Worm (Caenorhabditis elegans) whole organism, L3 larva: ENCODE results near the gene warf-1.

Experiments used
- ZK546.5 ChIP-seq: sonication (generic microtip); optimal IDR thresholded peaks from 2 replicates; lab custom pipeline; 2017; ENCODE audit warnings: missing biosample characterization, missing genetic modification characterization
- aly-2 ChIP-seq: fragments of 150-350 bp; optimal IDR thresholded peaks from 2 replicates; lab custom pipeline; 2014; ENCODE audit warnings: missing biosample characterization, missing genetic modification characterization
- ama-1 ChIP-seq: fragments of 150-350 bp; optimal IDR thresholded peaks from 2 replicates; lab custom pipeline; 2018
- ceh-16 ChIP-seq: sonication (generic microtip); optimal IDR thresholded peaks from 2 replicates; lab custom pipeline; 2017; ENCODE audit warnings: missing biosample characterization, missing genetic modification characterization
- ceh-28 ChIP-seq: fragments of 150-350 bp; optimal IDR thresholded peaks from 2 replicates; lab custom pipeline; 2014; ENCODE audit warnings: missing biosample characterization, missing genetic modification reagents, missing genetic modification characterization
- ceh-82 ChIP-seq: fragments of 150-350 bp; optimal IDR thresholded peaks from 2 replicates; lab custom pipeline; 2014; ENCODE audit warnings: missing biosample characterization, missing genetic modification characterization
- ceh-9 ChIP-seq: sonication (generic microtip); optimal IDR thresholded peaks from 2 replicates; lab custom pipeline; 2018; ENCODE audit warnings: missing biosample characterization, missing genetic modification characterization
- daf-12 ChIP-seq: fragments of 150-350 bp; optimal IDR thresholded peaks from 2 replicates; lab custom pipeline; 2014; ENCODE audit warnings: missing biosample characterization, missing genetic modification reagents, missing genetic modification characterization
- egl-27 ChIP-seq: sonication (generic microtip); optimal IDR thresholded peaks from 4 replicates; lab custom pipeline; 2017; ENCODE audit warnings: missing biosample characterization, missing genetic modification reagents, missing genetic modification characterization
- egl-5 ChIP-seq: fragments of 150-350 bp; optimal IDR thresholded peaks from 2 replicates; lab custom pipeline; 2017; ENCODE audit warnings: missing biosample characterization, missing genetic modification reagents, missing genetic modification characterization, inconsistent platforms
- elt-1 ChIP-seq: fragments of 150-350 bp; optimal IDR thresholded peaks from 2 replicates; lab custom pipeline; 2014; ENCODE audit warnings: missing biosample characterization, missing genetic modification characterization
- elt-2 ChIP-seq: sonication (generic microtip); optimal IDR thresholded peaks from 2 replicates; lab custom pipeline; 2016; ENCODE audit warnings: missing genetic modification reagents, mild to moderate bottlenecking, missing genetic modification characterization, missing compliant biosample characterization
- eor-1 ChIP-seq, 2 experiments: fragments of 150-350 bp; optimal IDR thresholded peaks; 2 replicates each; lab custom pipeline; 2014 to 2018; ENCODE audit warnings: missing biosample characterization in 2 of 2, missing genetic modification characterization in 2 of 2
- fkh-10 ChIP-seq: sonication (generic microtip); optimal IDR thresholded peaks from 2 replicates; lab custom pipeline; 2017; ENCODE audit warnings: missing biosample characterization, missing genetic modification reagents, missing genetic modification characterization
- fos-1 ChIP-seq: fragments of 150-350 bp; optimal IDR thresholded peaks from 2 replicates; lab custom pipeline; 2014; ENCODE audit warnings: missing biosample characterization, missing genetic modification characterization
- hmg-11 ChIP-seq: sonication (generic microtip); optimal IDR thresholded peaks from 2 replicates; lab custom pipeline; 2016; ENCODE audit warnings: missing genetic modification characterization, missing compliant biosample characterization
- lin-39 ChIP-seq: fragments of 150-350 bp; optimal IDR thresholded peaks from 2 replicates; lab custom pipeline; 2018; ENCODE audit warnings: missing biosample characterization, missing genetic modification reagents, missing genetic modification characterization
- lsy-12 ChIP-seq: sonication (generic microtip); optimal IDR thresholded peaks from 2 replicates; lab custom pipeline; 2016; ENCODE audit warnings: mild to moderate bottlenecking, missing genetic modification characterization, missing compliant biosample characterization
- mdl-1 ChIP-seq: fragments of 150-350 bp; optimal IDR thresholded peaks from 2 replicates; lab custom pipeline; 2014; ENCODE audit warnings: missing biosample characterization, missing genetic modification characterization
- nfya-1 ChIP-seq: sonication (generic microtip); optimal IDR thresholded peaks from 2 replicates; lab custom pipeline; 2017; ENCODE audit warnings: missing genetic modification characterization, mild to moderate bottlenecking, missing compliant biosample characterization, antibody characterized with exemption, moderate library complexity; ENCODE audit not compliant: insufficient read depth
- nhr-11 ChIP-seq: fragments of 150-350 bp; optimal IDR thresholded peaks from 2 replicates; lab custom pipeline; 2014; ENCODE audit warnings: missing biosample characterization, missing genetic modification characterization
- nhr-23 ChIP-seq: fragments of 150-350 bp; optimal IDR thresholded peaks from 2 replicates; lab custom pipeline; 2014; ENCODE audit warnings: missing biosample characterization, missing genetic modification reagents, missing genetic modification characterization
- nhr-28 ChIP-seq: fragments of 150-350 bp; optimal IDR thresholded peaks from 2 replicates; lab custom pipeline; 2014; ENCODE audit warnings: missing biosample characterization, missing genetic modification characterization
- nhr-43 ChIP-seq: sonication (generic microtip); optimal IDR thresholded peaks from 2 replicates; lab custom pipeline; 2016; ENCODE audit warnings: mild to moderate bottlenecking, missing genetic modification characterization, missing compliant biosample characterization; ENCODE audit not compliant: poor library complexity, severe bottlenecking
- nhr-67 ChIP-seq: fragments of 150-350 bp; optimal IDR thresholded peaks from 2 replicates; lab custom pipeline; 2014; ENCODE audit warnings: missing biosample characterization, missing genetic modification characterization
- nhr-76 ChIP-seq: fragments of 150-350 bp; sonication (generic microtip); optimal IDR thresholded peaks from 5 replicates; lab custom pipeline; 2014; ENCODE audit warnings: missing biosample characterization, missing genetic modification characterization
- pqm-1 ChIP-seq: fragments of 150-350 bp; optimal IDR thresholded peaks from 2 replicates; lab custom pipeline; 2017; ENCODE audit warnings: missing biosample characterization, missing genetic modification characterization, inconsistent platforms
- sea-2 ChIP-seq: fragments of 150-350 bp; sonication (generic microtip); optimal IDR thresholded peaks from 4 replicates; lab custom pipeline; 2014; ENCODE audit warnings: missing biosample characterization, missing genetic modification reagents, missing genetic modification characterization
- skn-1 ChIP-seq: fragments of 150-350 bp; optimal IDR thresholded peaks from 2 replicates; lab custom pipeline; 2014; ENCODE audit warnings: missing biosample characterization, missing genetic modification characterization
- tbx-2 ChIP-seq: sonication (generic microtip); optimal IDR thresholded peaks from 2 replicates; lab custom pipeline; 2016; ENCODE audit warnings: mild to moderate bottlenecking, missing genetic modification characterization, missing compliant biosample characterization
- unc-39 ChIP-seq: sonication (generic microtip); optimal IDR thresholded peaks from 4 replicates; lab custom pipeline; 2017; ENCODE audit warnings: missing biosample characterization, missing genetic modification characterization
- unc-62 ChIP-seq: fragments of 150-350 bp; sonication (generic microtip); optimal IDR thresholded peaks from 4 replicates; lab custom pipeline; 2014; ENCODE audit warnings: missing biosample characterization, missing genetic modification reagents, missing genetic modification characterization
- zag-1 ChIP-seq: fragments of 150-350 bp; optimal IDR thresholded peaks from 2 replicates; lab custom pipeline; 2014; ENCODE audit warnings: missing biosample characterization, missing genetic modification characterization
- ztf-4 ChIP-seq: fragments of 150-350 bp; optimal IDR thresholded peaks from 2 replicates; lab custom pipeline; 2014; ENCODE audit warnings: missing biosample characterization, missing genetic modification characterization

Gene warf-1

DNA sequence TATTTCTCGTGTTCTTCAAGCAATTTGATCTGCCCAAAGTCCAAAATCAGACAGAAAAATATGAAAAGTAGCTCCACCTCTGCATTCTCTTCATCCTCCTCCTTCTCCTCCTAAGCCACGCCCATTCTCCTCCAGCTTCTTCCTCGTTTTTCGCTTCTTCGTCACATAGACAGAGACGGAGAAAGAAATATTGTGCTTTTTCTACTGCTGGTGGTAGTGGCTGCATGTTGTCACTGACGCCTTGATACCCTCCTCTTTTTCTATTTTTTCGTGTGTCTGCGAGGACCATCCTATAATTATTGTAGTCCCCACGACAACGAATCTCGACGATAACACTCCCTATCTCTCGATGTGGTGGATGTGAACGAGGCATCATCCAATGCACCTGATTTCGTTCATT is 24.0 kb downstream of the warf-1 start, which contains the start of gene C08G9.1:
TSS of gene C08G9.1 (plus strand) at position 175 of the 400 bp plus-strand sequence.
- TF ChIP-seq mdl-1 (tag; lab: Kevin White, UChicago) (no peak), lin-39 (tag; lab: Kevin White, UChicago) (peak; percentile 27), egl-5 (tag; lab: Kevin White, UChicago) (peak; percentile 31), nfya-1 (tag; lab: Kevin White, UChicago) (peak; percentile 41)

DNA sequence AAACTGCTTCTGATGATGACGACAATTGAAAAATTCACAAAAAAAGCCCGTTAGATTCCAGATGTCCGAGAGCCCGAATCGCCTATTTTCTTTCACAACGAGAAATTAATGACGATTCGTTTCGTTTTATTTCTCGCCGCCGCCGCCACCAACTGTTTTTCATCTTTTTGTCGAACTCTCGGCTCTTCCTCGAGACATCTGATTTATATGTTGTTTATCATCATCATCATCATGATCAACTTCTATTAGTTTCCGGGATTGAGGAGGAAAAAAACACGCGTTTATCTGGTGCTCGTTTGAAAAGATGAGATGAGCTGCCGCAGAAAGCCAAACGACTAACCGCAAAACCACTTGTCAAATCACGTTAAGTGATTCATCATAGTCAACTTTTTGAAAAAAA is 24.9 kb downstream of the warf-1 start:
- TF ChIP-seq nhr-23 (tag; lab: Kevin White, UChicago), result no peak
- TF ChIP-seq sea-2, result no peak
- TF ChIP-seq skn-1 (tag; lab: Kevin White, UChicago), result no peak
- no peak for TF ChIP-seq egl-27 (tag; lab: Kevin White, UChicago)
- TF ChIP-seq fos-1 (tag; lab: Kevin White, UChicago), result no peak
- TF ChIP-seq lsy-12 (tag; lab: Kevin White, UChicago), result no peak
- peak; percentile 46 for TF ChIP-seq lin-39 (tag; lab: Kevin White, UChicago)
- TF ChIP-seq elt-1 (tag; lab: Kevin White, UChicago), result no peak
- TF ChIP-seq nfya-1 (tag; lab: Kevin White, UChicago), result peak; percentile 11
- TF ChIP-seq nhr-43, result no peak
- TF ChIP-seq ZK546.5 (tag; lab: Kevin White, UChicago), result no peak
- no peak for TF ChIP-seq unc-39 (tag; lab: Kevin White, UChicago)
- TF ChIP-seq ceh-9 (tag; lab: Kevin White, UChicago), result no peak
- TF ChIP-seq nhr-11 (tag; lab: Kevin White, UChicago), result no peak
- no peak for TF ChIP-seq eor-1 (tag; optimal IDR thresholded peaks at IDR 0.05; lab: Kevin White, UChicago)
- no peak for TF ChIP-seq tbx-2 (tag; lab: Kevin White, UChicago)
- no peak for TF ChIP-seq pqm-1 (tag; lab: Kevin White, UChicago)
- TF ChIP-seq nhr-76 (tag; lab: Kevin White, UChicago), result no peak
- TF ChIP-seq egl-5 (tag; lab: Kevin White, UChicago), result peak; percentile 80
- TF ChIP-seq, all 47 proteins: peak for 3

DNA sequence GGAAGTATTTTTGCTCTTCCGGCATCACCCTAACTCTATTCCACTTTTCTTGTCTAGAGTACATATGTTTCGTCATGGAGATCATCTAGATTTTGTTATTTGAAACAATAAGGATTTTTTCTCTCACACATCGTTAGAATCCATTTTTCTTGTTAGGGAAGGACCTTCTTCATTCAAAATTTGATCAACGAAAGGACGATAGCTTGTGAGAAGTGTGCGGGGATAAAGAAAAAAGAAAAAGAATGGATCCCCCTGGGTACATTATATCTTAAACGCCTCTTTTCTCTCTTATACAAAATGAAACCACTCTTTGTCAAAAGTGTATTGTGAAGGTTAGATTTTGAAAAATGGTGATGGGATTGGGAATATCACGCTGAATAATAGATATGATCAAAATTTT is 27.0 kb downstream of the warf-1 start:
- peak; percentile 4 for TF ChIP-seq fkh-10
- no peak for TF ChIP-seq ztf-4 (tag; lab: Kevin White, UChicago)

DNA sequence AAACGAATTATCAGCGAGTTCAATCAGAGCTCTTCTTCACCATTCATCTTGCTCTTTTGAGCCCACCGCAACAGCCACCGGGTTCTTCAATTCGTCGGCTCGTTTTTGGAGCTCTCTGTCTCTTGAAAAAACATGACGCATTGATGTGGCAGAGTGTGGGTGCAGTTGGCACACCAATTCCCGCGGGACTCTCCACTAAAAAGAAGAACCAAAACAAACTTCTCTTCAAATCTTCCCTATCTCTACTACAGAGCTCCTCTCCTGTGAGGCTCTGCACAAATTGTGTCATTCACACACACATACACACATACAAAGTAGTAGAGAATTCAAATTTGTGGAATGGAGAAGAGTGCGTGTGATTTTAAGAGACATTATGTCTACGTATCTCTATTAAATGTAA is 28.4 kb downstream of the warf-1 start:
- TF ChIP-seq aly-2 (no peak), unc-62 (GFP tag; lab: Kevin White, UChicago) (peak; percentile 57), nhr-67 (tag; lab: Kevin White, UChicago) (no peak), lin-39 (tag; lab: Kevin White, UChicago) (peak; percentile 68), nfya-1 (tag; lab: Kevin White, UChicago) (peak; percentile 49), egl-27 (tag; lab: Kevin White, UChicago) (no peak), sea-2 (no peak), elt-1 (tag; lab: Kevin White, UChicago) (peak; percentile 77), ceh-82 (tag; lab: Kevin White, UChicago) (peak; percentile 46), nhr-28 (no peak), tbx-2 (tag; lab: Kevin White, UChicago) (no peak)

- TF ChIP-seq nhr-43 (no peak), skn-1 (tag; lab: Kevin White, UChicago) (no peak), egl-27 (tag; lab: Kevin White, UChicago) (no peak), ZK546.5 (tag; lab: Kevin White, UChicago) (no peak), elt-2 (no peak), ceh-82 (tag; lab: Kevin White, UChicago) (no peak), sea-2 (no peak), nhr-11 (tag; lab: Kevin White, UChicago) (no peak), daf-12 (tag; lab: Kevin White, UChicago) (no peak), ztf-4 (tag; lab: Kevin White, UChicago) (no peak), ceh-28 (tag; lab: Kevin White, UChicago) (no peak), zag-1 (tag; lab: Kevin White, UChicago) (no peak), nhr-23 (tag; lab: Kevin White, UChicago) (no peak), hmg-11 (tag; lab: Kevin White, UChicago) (no peak), ama-1 (lab: Kevin White, UChicago) (no peak), ceh-16 (tag; lab: Kevin White, UChicago) (no peak), nhr-76 (tag; lab: Kevin White, UChicago) (no peak), pqm-1 (tag; lab: Kevin White, UChicago) (no peak)
These were observed 38.3 kb downstream of the warf-1 start, which contains the start of gene C08G9.2 for ce11 chrIV:7672872-7673271. C08G9.2 (minus strand) TSS chrIV:7672972.
